Fruit fly (Drosophila melanogaster) whole organism, embryonic: ENCODE data around the gene janA.

Experiments
- Bdp1 ChIP-seq: fragments of 200-800 bp; sonication (Bioruptor generic); optimal IDR thresholded peaks from 3 replicates; lab custom pipeline; 2016; ENCODE audit warnings: missing biosample characterization, missing genetic modification characterization
- CG10274 ChIP-seq: fragments of 200-800 bp; sonication (Bioruptor generic); optimal IDR thresholded peaks from 3 replicates; lab custom pipeline; 2017; ENCODE audit warnings: missing biosample characterization, mild to moderate bottlenecking, missing genetic modification characterization
- CG10565 ChIP-seq: fragments of 200-800 bp; sonication (Bioruptor generic); optimal IDR thresholded peaks from 3 replicates; lab custom pipeline; 2016; ENCODE audit warnings: missing biosample characterization, mild to moderate bottlenecking, missing genetic modification characterization
- CG11456 ChIP-seq: fragments of 200-800 bp; sonication (Bioruptor generic); IDR thresholded peaks from 3 replicates; pipeline ENCODE4 v1.3.6; 2022; ENCODE audit warnings: missing biosample characterization, missing genetic modification characterization
- CG12659 ChIP-seq: fragments of 200-800 bp; sonication (Bioruptor generic); optimal IDR thresholded peaks from 3 replicates; lab custom pipeline; 2017; ENCODE audit warnings: mild to moderate bottlenecking, missing biosample characterization, missing genetic modification reagents, missing genetic modification characterization
- CG13775 ChIP-seq: fragments of 200-800 bp; sonication (Bioruptor generic); optimal IDR thresholded peaks from 3 replicates; lab custom pipeline; 2017; ENCODE audit warnings: missing biosample characterization, mild to moderate bottlenecking, missing genetic modification characterization
- CG14667 ChIP-seq: fragments of 200-800 bp; sonication (Bioruptor generic); IDR thresholded peaks from 2 replicates; pipeline ENCODE4 v1.3.6; 2022; ENCODE audit warnings: missing biosample characterization, missing genetic modification characterization
- CG16813 ChIP-seq: fragments of 200-800 bp; sonication (Bioruptor generic); IDR thresholded peaks from 3 replicates; pipeline ENCODE4 v1.3.6; 2022; ENCODE audit warnings: missing biosample characterization, missing genetic modification characterization; ENCODE audit not compliant: partially characterized antibody
- CG17568 ChIP-seq: fragments of 200-800 bp; sonication (Bioruptor generic); optimal IDR thresholded peaks from 2 replicates; lab custom pipeline; 2018; ENCODE audit warnings: missing biosample characterization, mild to moderate bottlenecking, missing genetic modification characterization, moderate library complexity
- CG1792 ChIP-seq: fragments of 200-800 bp; sonication (Bioruptor generic); optimal IDR thresholded peaks from 2 replicates; lab custom pipeline; 2016; ENCODE audit warnings: missing biosample characterization, missing genetic modification characterization
- CG2678 ChIP-seq: fragments of 200-800 bp; sonication (Bioruptor generic); optimal IDR thresholded peaks from 3 replicates; lab custom pipeline; 2019; ENCODE audit warnings: missing biosample characterization, mild to moderate bottlenecking, missing genetic modification characterization, moderate library complexity
- CG32767 ChIP-seq: fragments of 200-800 bp; sonication (Bioruptor generic); IDR thresholded peaks from 2 replicates; pipeline ENCODE4 v1.3.6; 2022; ENCODE audit warnings: missing biosample characterization, missing genetic modification characterization
- CG3281 ChIP-seq: fragments of 200-800 bp; sonication (Bioruptor generic); optimal IDR thresholded peaks from 3 replicates; lab custom pipeline; 2017; ENCODE audit warnings: missing biosample characterization, mild to moderate bottlenecking, missing genetic modification characterization
- CG4424 ChIP-seq: fragments of 200-800 bp; sonication (Bioruptor generic); optimal IDR thresholded peaks from 3 replicates; lab custom pipeline; 2016; ENCODE audit warnings: missing biosample characterization, missing genetic modification characterization
- CG4854 ChIP-seq: fragments of 200-800 bp; sonication (Bioruptor generic); optimal IDR thresholded peaks from 2 replicates; lab custom pipeline; 2016; ENCODE audit warnings: missing biosample characterization, missing genetic modification characterization, inconsistent platforms
- CkIIα-i1 ChIP-seq: fragments of 200-800 bp; sonication (Bioruptor generic); IDR thresholded peaks from 2 replicates; pipeline ENCODE4 v1.3.6; 2022; ENCODE audit warnings: missing biosample characterization, missing genetic modification characterization
- Dad ChIP-seq: fragments of 200-800 bp; sonication (Bioruptor generic); optimal IDR thresholded peaks from 3 replicates; lab custom pipeline; 2016; ENCODE audit warnings: missing biosample characterization, missing genetic modification characterization
- Deaf1 ChIP-seq: fragments of 200-800 bp; optimal IDR thresholded peaks from 3 replicates; lab custom pipeline; 2019; ENCODE audit warnings: missing biosample characterization, mild to moderate bottlenecking, missing genetic modification characterization, moderate library complexity
- Dek ChIP-seq: fragments of 200-800 bp; sonication (Bioruptor generic); optimal IDR thresholded peaks from 3 replicates; lab custom pipeline; 2019; ENCODE audit warnings: missing biosample characterization, mild to moderate bottlenecking, missing genetic modification characterization, moderate library complexity
- Doc3 ChIP-seq: fragments of 200-800 bp; sonication (Bioruptor generic); IDR thresholded peaks from 3 replicates; pipeline ENCODE4 v1.3.6; 2022; ENCODE audit warnings: missing biosample characterization, missing genetic modification characterization; ENCODE audit not compliant: partially characterized antibody
- GATAe ChIP-seq: fragments of 200-800 bp; sonication (Bioruptor generic); conservative IDR thresholded peaks from 2 replicates; pipeline ENCODE4 v1.3.6; 2022; ENCODE audit warnings: missing biosample characterization, missing genetic modification characterization
- HmgD ChIP-seq: fragments of 200-800 bp; sonication (Bioruptor generic); optimal IDR thresholded peaks from 3 replicates; lab custom pipeline; 2016; ENCODE audit warnings: missing biosample characterization, missing genetic modification characterization
- Hsf ChIP-seq: fragments of 200-800 bp; sonication (Bioruptor generic); optimal IDR thresholded peaks from 3 replicates; lab custom pipeline; 2016; ENCODE audit warnings: missing biosample characterization, missing genetic modification characterization
- Nf-YB ChIP-seq: fragments of 200-800 bp; sonication (Bioruptor generic); optimal IDR thresholded peaks from 3 replicates; lab custom pipeline; 2019; ENCODE audit warnings: missing biosample characterization, mild to moderate bottlenecking, missing genetic modification characterization, moderate library complexity
- Optix ChIP-seq: fragments of 200-800 bp; sonication (Bioruptor generic); IDR thresholded peaks from 3 replicates; pipeline ENCODE4 v1.3.6; 2022; ENCODE audit warnings: missing biosample characterization, missing genetic modification characterization
- Ptx1 ChIP-seq: fragments of 200-800 bp; sonication (Bioruptor generic); IDR thresholded peaks from 2 replicates; pipeline ENCODE4 v1.3.6; 2022; ENCODE audit warnings: missing biosample characterization, missing genetic modification characterization
- Rx ChIP-seq: fragments of 200-800 bp; sonication (Bioruptor generic); IDR thresholded peaks from 2 replicates; pipeline ENCODE4 v1.3.6; 2022; ENCODE audit warnings: missing biosample characterization, missing genetic modification characterization
- Stat92E ChIP-seq, 3 experiments: fragments of >200 bp in 2 of 3; fragments of 200-800 bp in 1 of 3; sonication (Bioruptor generic) in 1 of 3; optimal IDR thresholded peaks; 2 replicates each; lab custom pipeline; 2017 to 2019; ENCODE audit warnings: missing biosample characterization in 3 of 3, missing genetic modification characterization in 3 of 3, mild to moderate bottlenecking in 1 of 3, moderate library complexity in 1 of 3
- YL-1 ChIP-seq: fragments of 200-800 bp; sonication (Bioruptor generic); optimal IDR thresholded peaks from 3 replicates; lab custom pipeline; 2017; ENCODE audit warnings: missing biosample characterization, mild to moderate bottlenecking, missing genetic modification characterization
- caup ChIP-seq: fragments of 200-800 bp; sonication (Bioruptor generic); optimal IDR thresholded peaks from 3 replicates; lab custom pipeline; 2017; ENCODE audit warnings: missing biosample characterization, mild to moderate bottlenecking, missing genetic modification characterization, moderate library complexity; ENCODE audit not compliant: severe bottlenecking
- chif ChIP-seq, 2 experiments: fragments of 200-800 bp; sonication (Bioruptor generic); optimal IDR thresholded peaks; 3 replicates each; lab custom pipeline; 2016; ENCODE audit warnings: missing biosample characterization in 2 of 2, missing genetic modification characterization in 2 of 2
- chm ChIP-seq: fragments of 200-800 bp; sonication (Bioruptor generic); IDR thresholded peaks from 2 replicates; pipeline ENCODE4 v1.3.6; 2022; ENCODE audit warnings: missing biosample characterization, missing genetic modification characterization
- corto ChIP-seq: fragments of 200-800 bp; sonication (Bioruptor generic); optimal IDR thresholded peaks from 2 replicates; lab custom pipeline; 2016; ENCODE audit warnings: missing biosample characterization, mild to moderate bottlenecking, missing genetic modification characterization, moderate library complexity
- crol ChIP-seq: fragments of 200-800 bp; sonication (Bioruptor generic); IDR thresholded peaks from 2 replicates; pipeline ENCODE4 v1.3.6; 2022; ENCODE audit warnings: missing biosample characterization, missing genetic modification characterization
- crp ChIP-seq, 2 experiments: fragments of 200-800 bp; sonication (Bioruptor generic); optimal IDR thresholded peaks; 2 replicates in 1 of 2; 3 replicates in 1 of 2; lab custom pipeline; 2017; ENCODE audit warnings: missing biosample characterization in 2 of 2, missing genetic modification characterization in 2 of 2, mild to moderate bottlenecking in 1 of 2, moderate library complexity in 1 of 2
- da ChIP-seq: fragments of 200-800 bp; sonication (Bioruptor generic); optimal IDR thresholded peaks from 2 replicates; lab custom pipeline; 2016; ENCODE audit warnings: missing biosample characterization, missing genetic modification characterization
- dimm ChIP-seq: fragments of 200-800 bp; sonication (Bioruptor generic); IDR thresholded peaks from 2 replicates; pipeline ENCODE4 v1.3.6; 2022; ENCODE audit warnings: missing biosample characterization, missing genetic modification characterization
- gem ChIP-seq: fragments of 200-800 bp; sonication (Bioruptor generic); optimal IDR thresholded peaks from 2 replicates; lab custom pipeline; 2019; ENCODE audit warnings: missing biosample characterization, mild to moderate bottlenecking, missing genetic modification characterization, moderate library complexity
- lilli ChIP-seq: fragments of 200-800 bp; sonication (Bioruptor generic); optimal IDR thresholded peaks from 3 replicates; lab custom pipeline; 2016; ENCODE audit warnings: missing biosample characterization, missing genetic modification characterization
- mam ChIP-seq: fragments of 200-800 bp; sonication (Bioruptor generic); optimal IDR thresholded peaks from 3 replicates; lab custom pipeline; 2016; ENCODE audit warnings: missing biosample characterization, missing genetic modification characterization
- nom ChIP-seq: fragments of 200-800 bp; sonication (Bioruptor generic); optimal IDR thresholded peaks from 2 replicates; lab custom pipeline; 2017; ENCODE audit warnings: missing biosample characterization, missing genetic modification characterization, mild to moderate bottlenecking, moderate library complexity, missing genetic modification reagents
- oc ChIP-seq: fragments of 200-800 bp; sonication (Bioruptor generic); optimal IDR thresholded peaks from 2 replicates; lab custom pipeline; 2018; ENCODE audit warnings: missing biosample characterization, mild to moderate bottlenecking, missing genetic modification characterization, moderate library complexity
- onecut ChIP-seq: fragments of 200-800 bp; sonication (Bioruptor generic); IDR thresholded peaks from 2 replicates; pipeline ENCODE4 v1.3.6; 2022; ENCODE audit warnings: missing biosample characterization, missing genetic modification characterization
- seq ChIP-seq: fragments of 200-800 bp; sonication (Bioruptor generic); IDR thresholded peaks from 2 replicates; pipeline ENCODE4 v1.3.6; 2022; ENCODE audit warnings: missing biosample characterization, missing genetic modification characterization
- sqz ChIP-seq: fragments of 200-800 bp; sonication (Bioruptor generic); optimal IDR thresholded peaks from 3 replicates; lab custom pipeline; 2018; ENCODE audit warnings: missing biosample characterization, mild to moderate bottlenecking, missing genetic modification characterization
- tna ChIP-seq: fragments of 200-800 bp; sonication (Bioruptor generic); IDR thresholded peaks from 2 replicates; pipeline ENCODE4 v1.3.6; 2022; ENCODE audit warnings: missing biosample characterization, missing genetic modification characterization; ENCODE audit not compliant: partially characterized antibody
- tx ChIP-seq: fragments of 200-800 bp; sonication (Bioruptor generic); optimal IDR thresholded peaks from 2 replicates; lab custom pipeline; 2016; ENCODE audit warnings: missing biosample characterization, missing genetic modification characterization
- zf30C ChIP-seq: fragments of 200-800 bp; sonication (Bioruptor generic); optimal IDR thresholded peaks from 3 replicates; lab custom pipeline; 2018; ENCODE audit warnings: missing biosample characterization, mild to moderate bottlenecking, missing genetic modification characterization

Gene janA

DNA sequence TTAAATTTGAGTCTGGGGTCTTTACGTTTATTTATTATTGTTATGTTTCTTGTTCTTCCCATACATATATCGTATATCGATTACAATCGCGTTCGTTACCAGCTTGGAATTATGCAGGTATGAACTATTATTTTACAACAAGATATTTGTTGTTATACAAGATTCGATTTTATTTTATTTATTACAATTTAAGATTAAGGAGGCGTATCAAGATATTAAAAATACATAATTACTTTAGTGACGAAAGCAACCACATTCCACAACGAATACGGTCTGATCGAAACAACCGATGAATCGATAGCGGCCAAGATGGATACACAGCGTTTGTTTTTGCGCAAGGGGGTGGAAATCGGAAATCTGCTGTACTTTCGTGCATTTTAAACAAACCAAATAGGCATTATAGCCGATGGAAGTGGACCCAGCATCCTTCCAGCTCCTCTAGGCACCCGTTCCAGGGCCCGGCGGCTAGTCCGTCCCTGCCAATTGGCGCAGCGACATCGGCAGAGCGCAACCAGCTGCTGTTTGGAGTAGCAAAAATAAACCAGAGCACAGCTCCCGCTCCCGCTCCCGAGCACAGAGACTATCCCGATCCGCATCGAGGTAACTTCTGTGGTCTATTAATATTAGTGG is 41.6 kb downstream of the janA start, which contains the start of the genes CG15525 and CG11504 (continued):
- TF ChIP-seq crol (GFP tag; lab: Robert Waterston, UW): peak; percentile 81
- TF ChIP-seq CG17568 (GFP tag; lab: Kevin White, UChicago): no peak
- peak; percentile 31; the same call in 1 of the 2 replicates for TF ChIP-seq CG14667 (GFP tag; lab: Robert Waterston, UW)
- TF ChIP-seq CG13775: peak; percentile 65
- no peak for TF ChIP-seq CG10565
- TF ChIP-seq Ptx1: peak; percentile 85
- peak; percentile 83 for TF ChIP-seq Doc3
- 0 out of 2 replicates have a peak, but pooled peaks have one; percentile 34 for TF ChIP-seq chm (GFP tag; lab: Robert Waterston, UW)
- peak; percentile 79 for TF ChIP-seq YL-1
- no peak for TF ChIP-seq gem (tag; lab: Kevin White, UChicago)
- TF ChIP-seq nom (GFP tag; lab: Kevin White, UChicago): no peak
- TF ChIP-seq GATAe (GFP tag; lab: Robert Waterston, UW): no peak
- TF ChIP-seq mam (GFP tag; lab: Kevin White, UChicago): peak; percentile 82
- TF ChIP-seq crp (GFP tag; optimal IDR thresholded peaks at IDR 0.05; lab: Kevin White, UChicago): peak in 1 of 2 experiments; percentile 33
- no peak for TF ChIP-seq CG1792 (GFP tag; lab: Kevin White, UChicago)
- TF ChIP-seq sqz: no peak
- peak; percentile 56 for TF ChIP-seq tx (GFP tag; lab: Kevin White, UChicago)
- TF ChIP-seq Dek (tag; lab: Kevin White, UChicago): peak; percentile 24
- TF ChIP-seq Bdp1 (GFP tag; lab: Kevin White, UChicago): no peak
- peak; percentile 73 for TF ChIP-seq CG12659 (GFP tag; lab: Kevin White, UChicago)
- peak; percentile 91 for TF ChIP-seq CG16813 (GFP tag; lab: Robert Waterston, UW)
- TF ChIP-seq zf30C (GFP tag; lab: Kevin White, UChicago): no peak
- TF ChIP-seq CG3281 (GFP tag; lab: Kevin White, UChicago): no peak
- no peak for TF ChIP-seq Deaf1 (tag; lab: Kevin White, UChicago)
- peak; percentile 60 for TF ChIP-seq onecut (GFP tag; lab: Robert Waterston, UW)
- no peak for TF ChIP-seq CkIIα-i1
- TF ChIP-seq da (GFP tag; lab: Kevin White, UChicago): no peak
- TF ChIP-seq CG11456 (GFP tag; lab: Robert Waterston, UW): peak; percentile 68; the same call in 2 of the 3 replicates
- no peak for TF ChIP-seq CG10274 (GFP tag; lab: Kevin White, UChicago)
- TF ChIP-seq CG2678 (tag; lab: Kevin White, UChicago): no peak
- peak; percentile 68 for TF ChIP-seq lilli (GFP tag; lab: Kevin White, UChicago)
- TF ChIP-seq Stat92E (GFP tag; optimal IDR thresholded peaks at IDR 0.05; lab: Kevin White, UChicago): no peak
- TF ChIP-seq seq (GFP tag; lab: Robert Waterston, UW): peak; percentile 36; the same call in 1 of the 2 replicates
- no peak for TF ChIP-seq oc (tag; lab: Kevin White, UChicago)
- 0 out of 3 replicates have a peak, but pooled peaks have one; percentile 47 for TF ChIP-seq Optix (GFP tag; lab: Robert Waterston, UW)
- peak in 1 of 2 experiments; percentile 42 for TF ChIP-seq chif (GFP tag; optimal IDR thresholded peaks at IDR 0.05; lab: Kevin White, UChicago)
- peak; percentile 23 for TF ChIP-seq CG4854 (GFP tag; lab: Kevin White, UChicago)
- 0 out of 2 replicates have a peak, but pooled peaks have one; percentile 36 for TF ChIP-seq Rx
- no peak for TF ChIP-seq caup (GFP tag; lab: Kevin White, UChicago)
- TF ChIP-seq corto (GFP tag; lab: Kevin White, UChicago): no peak
- no peak for TF ChIP-seq dimm
- TF ChIP-seq tna (GFP tag; lab: Robert Waterston, UW): peak; percentile 62; the same call in 1 of the 2 replicates
- TF ChIP-seq CG32767 (GFP tag; lab: Robert Waterston, UW): peak; percentile 92
- peak; percentile 61 for TF ChIP-seq Hsf (GFP tag; lab: Kevin White, UChicago)
- peak; percentile 53 for TF ChIP-seq CG4424 (GFP tag; lab: Kevin White, UChicago)
- TF ChIP-seq HmgD (GFP tag; lab: Kevin White, UChicago): peak; percentile 10
- TF ChIP-seq Dad (GFP tag; lab: Kevin White, UChicago): peak; percentile 5
- no peak for TF ChIP-seq Nf-YB (GFP tag; lab: Kevin White, UChicago)
